Worm (Caenorhabditis elegans): Measurements from ENCODE around the gene srh-46.

DNA sequence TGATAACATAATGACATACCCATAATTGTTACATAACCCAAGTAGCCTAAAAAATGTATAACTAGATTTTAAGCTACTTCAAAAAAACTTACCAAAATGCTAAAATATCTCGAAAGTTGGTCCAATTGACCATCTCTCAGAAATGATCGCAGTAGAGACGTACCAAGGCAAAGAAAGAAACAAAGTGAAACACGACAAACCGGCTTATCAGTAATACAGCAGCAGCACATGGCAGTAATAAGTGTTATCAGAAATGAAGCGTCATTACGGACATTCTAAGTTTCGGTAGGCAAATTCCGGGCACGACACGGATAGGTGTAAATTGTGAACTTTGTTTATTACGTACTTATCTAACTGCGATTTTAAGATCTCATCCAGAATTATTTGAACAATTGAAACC is 37.2 kb downstream of the srh-46 start, which contains the start of gene cln-3.1:
- TF ChIP-seq med-1 (GFP tag; optimal IDR thresholded peaks at IDR 0.05; ENCODE audit: insufficient read depth) (no peak), tab-1 (GFP tag; IDR thresholded peaks at IDR 0.05) (no peak), flt-1 (GFP tag; IDR thresholded peaks at IDR 0.05) (no peak), klf-2 (GFP tag; conservative IDR thresholded peaks at IDR 0.05) (no peak)
